Worm (Caenorhabditis elegans): ENCODE results near the gene nlt-1.

Gene nlt-1

ce11 chrII:10019669-10020068, 18.7 kb upstream of the nlt-1 start:
- peak; percentile 43 for TF ChIP-seq snu-23 (GFP tag; optimal IDR thresholded peaks at IDR 0.05)
- no peak for TF ChIP-seq lir-3 (tag; optimal IDR thresholded peaks at IDR 0.05; ENCODE audit: poor library complexity)
- peak in 1 of 2 experiments; percentile 66 for TF ChIP-seq lsy-2 (tag; optimal IDR thresholded peaks at IDR 0.05)
- no peak for TF ChIP-seq efl-1 (optimal IDR thresholded peaks at IDR 0.05)
- peak in 1 of 2 experiments; percentile 86 for TF ChIP-seq efl-1 (GFP tag; optimal IDR thresholded peaks at IDR 0.05 in 1 of 2)
- TF ChIP-seq ama-1 (optimal IDR thresholded peaks at IDR 0.05), result peak; percentile 0
- TF ChIP-seq tbx-2 (tag; optimal IDR thresholded peaks at IDR 0.05), result peak; percentile 45
- TF ChIP-seq nhr-20 (tag; optimal IDR thresholded peaks at IDR 0.05), result peak; percentile 64
- peak in 1 of 2 experiments; percentile 70 for TF ChIP-seq lin-35 (GFP tag; optimal IDR thresholded peaks at IDR 0.05)
- no peak for TF ChIP-seq F16B12.6 (tag; optimal IDR thresholded peaks at IDR 0.05)
- peak; percentile 56 for TF ChIP-seq blmp-1 (tag; optimal IDR thresholded peaks at IDR 0.05)
- TF ChIP-seq nhr-85 (tag), result peak; percentile 77
- TF ChIP-seq elt-3 (tag; optimal IDR thresholded peaks at IDR 0.05), result peak in 2 of 6 experiments; percentile 52 to 60
- peak; percentile 49 for TF ChIP-seq nhr-71 (tag; optimal IDR thresholded peaks at IDR 0.05)
- TF ChIP-seq skn-1 (tag; optimal IDR thresholded peaks at IDR 0.05), result peak; percentile 29
- peak; percentile 41 for TF ChIP-seq lin-14 (GFP tag; optimal IDR thresholded peaks at IDR 0.05)
- TF ChIP-seq lin-13 (GFP tag; optimal IDR thresholded peaks at IDR 0.05), result no peak
- peak in 1 of 2 experiments; percentile 60 for TF ChIP-seq mdl-1 (tag; optimal IDR thresholded peaks at IDR 0.05)
- no peak for TF ChIP-seq fkh-10 (GFP tag; optimal IDR thresholded peaks at IDR 0.05)

- no peak for TF ChIP-seq C34B4.2 (tag; optimal IDR thresholded peaks at IDR 0.05)
- peak; percentile 59 for TF ChIP-seq blmp-1 (tag; optimal IDR thresholded peaks at IDR 0.05)
- no peak for TF ChIP-seq ztf-11 (tag; optimal IDR thresholded peaks at IDR 0.05)
- peak in 1 of 2 experiments; percentile 39 for TF ChIP-seq lin-35 (GFP tag; optimal IDR thresholded peaks at IDR 0.05)
- TF ChIP-seq dsc-1 (tag; optimal IDR thresholded peaks at IDR 0.05), result peak; percentile 13
Measured at ce11 chrII:10017528-10017927, 16.6 kb upstream of the nlt-1 start.

- TF ChIP-seq mab-9 (GFP tag; IDR thresholded peaks at IDR 0.05) (no peak), C04F5.9 (tag; optimal IDR thresholded peaks at IDR 0.05) (no peak), pax-3 (tag; optimal IDR thresholded peaks at IDR 0.05) (peak; percentile 11), aly-2 (tag; optimal IDR thresholded peaks at IDR 0.05) (no peak), alr-1 (tag; optimal IDR thresholded peaks at IDR 0.05; ENCODE audit: borderline replicate concordance) (no peak), nhr-76 (tag; optimal IDR thresholded peaks at IDR 0.05) (no peak), sox-4 (tag; optimal IDR thresholded peaks at IDR 0.05) (no peak), grh-1 (GFP tag; IDR thresholded peaks at IDR 0.05) (no peak), C34B4.2 (tag; optimal IDR thresholded peaks at IDR 0.05) (no peak), fkh-4 (tag; optimal IDR thresholded peaks at IDR 0.05; ENCODE audit: borderline replicate concordance) (no peak), unc-30 (tag; optimal IDR thresholded peaks at IDR 0.05) (no peak), jun-1 (tag; optimal IDR thresholded peaks at IDR 0.05) (no peak), pqm-1 (tag; optimal IDR thresholded peaks at IDR 0.05) (no peak), vab-15 (tag; optimal IDR thresholded peaks at IDR 0.05) (no peak), ztf-4 (tag; optimal IDR thresholded peaks at IDR 0.05) (no peak), ama-1 (optimal IDR thresholded peaks at IDR 0.05) (no peak), nhr-90 (tag; optimal IDR thresholded peaks at IDR 0.05; ENCODE audit: poor library complexity) (no peak), ceh-63 (GFP tag; optimal IDR thresholded peaks at IDR 0.05) (no peak), skn-1 (tag; optimal IDR thresholded peaks at IDR 0.05) (no peak), unc-86 (tag; optimal IDR thresholded peaks at IDR 0.05) (no peak), nhr-11 (tag; optimal IDR thresholded peaks at IDR 0.05) (no peak), egl-13 (tag; optimal IDR thresholded peaks at IDR 0.05) (no peak), Y116A8C.19 (tag; optimal IDR thresholded peaks at IDR 0.05; ENCODE audit: borderline replicate concordance) (no peak), swsn-7 (tag; optimal IDR thresholded peaks at IDR 0.05) (peak; percentile 28), dsc-1 (tag; optimal IDR thresholded peaks at IDR 0.05) (no peak), blmp-1 (tag; optimal IDR thresholded peaks at IDR 0.05) (no peak), xbp-1 (tag; optimal IDR thresholded peaks at IDR 0.05) (no peak), nhr-85 (tag) (no peak), lin-35 (GFP tag; optimal IDR thresholded peaks at IDR 0.05) (peak in 1 of 2 experiments; percentile 8), lin-13 (GFP tag; optimal IDR thresholded peaks at IDR 0.05) (no peak), zag-1 (tag; optimal IDR thresholded peaks at IDR 0.05) (no peak), ceh-90 (tag; optimal IDR thresholded peaks at IDR 0.05) (no peak), lin-15B (tag; optimal IDR thresholded peaks at IDR 0.05) (no peak), nhr-71 (tag; optimal IDR thresholded peaks at IDR 0.05) (peak; percentile 45), nhr-47 (tag; optimal IDR thresholded peaks at IDR 0.05) (peak; percentile 22), unc-130 (tag; optimal IDR thresholded peaks at IDR 0.05) (no peak), lir-3 (tag; optimal IDR thresholded peaks at IDR 0.05; ENCODE audit: poor library complexity) (no peak)
Measured at ce11 chrII:10016013-10016412, 15.1 kb upstream of the nlt-1 start, which contains the start of gene lec-2. TSS of gene lec-2 (minus strand) at chrII:10016183.

Data from whole organism, L1 larva.